Worm (Caenorhabditis elegans) whole organism, L3 larva: Measurements from ENCODE around the gene pnn-1.

Experiments used
- R02D3.7 ChIP-seq: fragments of 150-350 bp; optimal IDR thresholded peaks from 2 replicates; lab custom pipeline; 2014; ENCODE audit warnings: missing biosample characterization, missing genetic modification characterization
- ZK546.5 ChIP-seq: sonication (generic microtip); optimal IDR thresholded peaks from 2 replicates; lab custom pipeline; 2017; ENCODE audit warnings: missing biosample characterization, missing genetic modification characterization
- aly-2 ChIP-seq: fragments of 150-350 bp; optimal IDR thresholded peaks from 2 replicates; lab custom pipeline; 2014; ENCODE audit warnings: missing biosample characterization, missing genetic modification characterization
- ama-1 ChIP-seq: fragments of 150-350 bp; optimal IDR thresholded peaks from 2 replicates; lab custom pipeline; 2018
- ceh-28 ChIP-seq: fragments of 150-350 bp; optimal IDR thresholded peaks from 2 replicates; lab custom pipeline; 2014; ENCODE audit warnings: missing biosample characterization, missing genetic modification reagents, missing genetic modification characterization
- ceh-82 ChIP-seq: fragments of 150-350 bp; optimal IDR thresholded peaks from 2 replicates; lab custom pipeline; 2014; ENCODE audit warnings: missing biosample characterization, missing genetic modification characterization
- daf-12 ChIP-seq: fragments of 150-350 bp; optimal IDR thresholded peaks from 2 replicates; lab custom pipeline; 2014; ENCODE audit warnings: missing biosample characterization, missing genetic modification reagents, missing genetic modification characterization
- elt-1 ChIP-seq: fragments of 150-350 bp; optimal IDR thresholded peaks from 2 replicates; lab custom pipeline; 2014; ENCODE audit warnings: missing biosample characterization, missing genetic modification characterization
- elt-3 ChIP-seq, 3 experiments: fragments of 150-350 bp in 1 of 3; sonication (generic microtip) in 2 of 3; optimal IDR thresholded peaks; 2 replicates in 2 of 3; 4 replicates in 1 of 3; lab custom pipeline; 2014 to 2017; ENCODE audit warnings: missing biosample characterization in 3 of 3, missing genetic modification characterization in 3 of 3
- eor-1 ChIP-seq, 2 experiments: fragments of 150-350 bp; optimal IDR thresholded peaks; 2 replicates each; lab custom pipeline; 2014 to 2018; ENCODE audit warnings: missing biosample characterization in 2 of 2, missing genetic modification characterization in 2 of 2
- fkh-10 ChIP-seq: sonication (generic microtip); optimal IDR thresholded peaks from 2 replicates; lab custom pipeline; 2017; ENCODE audit warnings: missing biosample characterization, missing genetic modification reagents, missing genetic modification characterization
- fos-1 ChIP-seq: fragments of 150-350 bp; optimal IDR thresholded peaks from 2 replicates; lab custom pipeline; 2014; ENCODE audit warnings: missing biosample characterization, missing genetic modification characterization
- hmg-11 ChIP-seq: sonication (generic microtip); optimal IDR thresholded peaks from 2 replicates; lab custom pipeline; 2016; ENCODE audit warnings: missing genetic modification characterization, missing compliant biosample characterization
- jun-1 ChIP-seq: fragments of 150-350 bp; optimal IDR thresholded peaks from 2 replicates; lab custom pipeline; 2014; ENCODE audit warnings: missing biosample characterization, missing genetic modification reagents, missing genetic modification characterization
- lin-15B ChIP-seq: fragments of 150-350 bp; optimal IDR thresholded peaks from 2 replicates; lab custom pipeline; 2014; ENCODE audit warnings: missing biosample characterization, missing genetic modification characterization
- lin-39 ChIP-seq: fragments of 150-350 bp; optimal IDR thresholded peaks from 2 replicates; lab custom pipeline; 2018; ENCODE audit warnings: missing biosample characterization, missing genetic modification reagents, missing genetic modification characterization
- lsy-12 ChIP-seq: sonication (generic microtip); optimal IDR thresholded peaks from 2 replicates; lab custom pipeline; 2016; ENCODE audit warnings: mild to moderate bottlenecking, missing genetic modification characterization, missing compliant biosample characterization
- mdl-1 ChIP-seq: fragments of 150-350 bp; optimal IDR thresholded peaks from 2 replicates; lab custom pipeline; 2014; ENCODE audit warnings: missing biosample characterization, missing genetic modification characterization
- mml-1 ChIP-seq: fragments of 150-350 bp; sonication (generic microtip); optimal IDR thresholded peaks from 3 replicates; lab custom pipeline; 2014; ENCODE audit warnings: missing biosample characterization, missing genetic modification characterization
- nfya-1 ChIP-seq: sonication (generic microtip); optimal IDR thresholded peaks from 2 replicates; lab custom pipeline; 2017; ENCODE audit warnings: missing genetic modification characterization, mild to moderate bottlenecking, missing compliant biosample characterization, antibody characterized with exemption, moderate library complexity; ENCODE audit not compliant: insufficient read depth
- nhr-11 ChIP-seq: fragments of 150-350 bp; optimal IDR thresholded peaks from 2 replicates; lab custom pipeline; 2014; ENCODE audit warnings: missing biosample characterization, missing genetic modification characterization
- nhr-12 ChIP-seq: fragments of 150-350 bp; optimal IDR thresholded peaks from 2 replicates; lab custom pipeline; 2014; ENCODE audit warnings: missing biosample characterization, missing genetic modification characterization
- nhr-23 ChIP-seq: fragments of 150-350 bp; optimal IDR thresholded peaks from 2 replicates; lab custom pipeline; 2014; ENCODE audit warnings: missing biosample characterization, missing genetic modification reagents, missing genetic modification characterization
- nhr-25 ChIP-seq: sonication (generic microtip); optimal IDR thresholded peaks from 2 replicates; lab custom pipeline; 2017; ENCODE audit warnings: missing biosample characterization, missing genetic modification characterization
- nhr-28 ChIP-seq: fragments of 150-350 bp; optimal IDR thresholded peaks from 2 replicates; lab custom pipeline; 2014; ENCODE audit warnings: missing biosample characterization, missing genetic modification characterization
- nhr-67 ChIP-seq: fragments of 150-350 bp; optimal IDR thresholded peaks from 2 replicates; lab custom pipeline; 2014; ENCODE audit warnings: missing biosample characterization, missing genetic modification characterization
- nhr-76 ChIP-seq: fragments of 150-350 bp; sonication (generic microtip); optimal IDR thresholded peaks from 5 replicates; lab custom pipeline; 2014; ENCODE audit warnings: missing biosample characterization, missing genetic modification characterization
- nhr-77 ChIP-seq: fragments of 150-350 bp; optimal IDR thresholded peaks from 2 replicates; lab custom pipeline; 2014; ENCODE audit warnings: missing biosample characterization, missing genetic modification characterization
- sea-2 ChIP-seq: fragments of 150-350 bp; sonication (generic microtip); optimal IDR thresholded peaks from 4 replicates; lab custom pipeline; 2014; ENCODE audit warnings: missing biosample characterization, missing genetic modification reagents, missing genetic modification characterization
- skn-1 ChIP-seq: fragments of 150-350 bp; optimal IDR thresholded peaks from 2 replicates; lab custom pipeline; 2014; ENCODE audit warnings: missing biosample characterization, missing genetic modification characterization
- snpc-4 ChIP-seq: fragments of 150-350 bp; optimal IDR thresholded peaks from 2 replicates; lab custom pipeline; 2014; ENCODE audit warnings: missing biosample characterization, missing genetic modification characterization
- tbx-2 ChIP-seq: sonication (generic microtip); optimal IDR thresholded peaks from 2 replicates; lab custom pipeline; 2016; ENCODE audit warnings: mild to moderate bottlenecking, missing genetic modification characterization, missing compliant biosample characterization
- unc-39 ChIP-seq: sonication (generic microtip); optimal IDR thresholded peaks from 4 replicates; lab custom pipeline; 2017; ENCODE audit warnings: missing biosample characterization, missing genetic modification characterization
- unc-62 ChIP-seq: fragments of 150-350 bp; sonication (generic microtip); optimal IDR thresholded peaks from 4 replicates; lab custom pipeline; 2014; ENCODE audit warnings: missing biosample characterization, missing genetic modification reagents, missing genetic modification characterization
- ztf-11 ChIP-seq: fragments of 150-350 bp; optimal IDR thresholded peaks from 2 replicates; lab custom pipeline; 2014; ENCODE audit warnings: missing biosample characterization, missing genetic modification characterization

Gene pnn-1

DNA sequence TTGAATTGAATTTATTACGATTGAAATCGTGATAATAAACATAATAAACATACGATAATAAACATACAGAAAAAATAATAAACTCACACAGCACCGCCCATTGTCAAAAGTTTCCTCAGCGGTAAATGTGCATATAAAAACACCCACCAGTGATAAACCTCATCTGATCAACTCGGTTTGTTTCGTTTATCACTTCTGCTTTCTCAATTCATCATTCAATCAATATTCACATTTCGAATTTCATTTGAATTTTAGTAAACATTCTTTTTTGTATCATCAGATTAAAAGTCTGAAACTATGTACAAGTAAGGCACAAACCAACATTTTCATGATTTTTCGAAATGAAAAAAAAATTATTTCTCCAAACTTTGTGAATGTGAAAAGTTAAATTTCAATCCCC, 42.2 kb downstream of the pnn-1 start, which contains the start of gene try-10:
Gene try-10 (minus strand): TSS at position 101 of the 400 bp plus-strand sequence.
- TF ChIP-seq unc-39 (no peak), mml-1 (tag; lab: Kevin White, UChicago) (no peak), ama-1 (lab: Kevin White, UChicago) (no peak), lin-39 (no peak), ZK546.5 (no peak), ceh-28 (tag; lab: Kevin White, UChicago) (no peak), elt-1 (tag; lab: Kevin White, UChicago) (no peak), sea-2 (GFP tag; lab: Kevin White, UChicago) (no peak)

ce11 chrV:13013844-13014243, 42.9 kb downstream of the pnn-1 start, which contains the start of gene F15B9.6:
F15B9.6 (plus strand) TSS chrV:13014144.
- TF ChIP-seq lin-15B (tag; lab: Kevin White, UChicago) (no peak), unc-62 (GFP tag; lab: Kevin White, UChicago) (no peak), lin-39 (no peak), nhr-67 (tag; lab: Kevin White, UChicago) (no peak), elt-3 (tag; optimal IDR thresholded peaks at IDR 0.05; lab: Kevin White, UChicago) (no peak), fos-1 (tag; lab: Kevin White, UChicago) (no peak), skn-1 (no peak), ZK546.5 (no peak), nfya-1 (tag; lab: Kevin White, UChicago) (no peak), nhr-25 (no peak), ceh-28 (tag; lab: Kevin White, UChicago) (no peak), nhr-28 (tag; lab: Kevin White, UChicago) (no peak), snpc-4 (tag; lab: Kevin White, UChicago) (no peak)

ce11 chrV:13018233-13018632, 47.3 kb downstream of the pnn-1 start:
- TF ChIP-seq elt-1 (tag; lab: Kevin White, UChicago) = no peak
- no peak for TF ChIP-seq aly-2 (tag; lab: Kevin White, UChicago)
- TF ChIP-seq ceh-82 = no peak
- TF ChIP-seq nhr-76 = no peak
- no peak for TF ChIP-seq snpc-4 (tag; lab: Kevin White, UChicago)
- TF ChIP-seq daf-12 (tag; lab: Kevin White, UChicago) = no peak
- TF ChIP-seq, all 47 proteins: peak for 0

DNA sequence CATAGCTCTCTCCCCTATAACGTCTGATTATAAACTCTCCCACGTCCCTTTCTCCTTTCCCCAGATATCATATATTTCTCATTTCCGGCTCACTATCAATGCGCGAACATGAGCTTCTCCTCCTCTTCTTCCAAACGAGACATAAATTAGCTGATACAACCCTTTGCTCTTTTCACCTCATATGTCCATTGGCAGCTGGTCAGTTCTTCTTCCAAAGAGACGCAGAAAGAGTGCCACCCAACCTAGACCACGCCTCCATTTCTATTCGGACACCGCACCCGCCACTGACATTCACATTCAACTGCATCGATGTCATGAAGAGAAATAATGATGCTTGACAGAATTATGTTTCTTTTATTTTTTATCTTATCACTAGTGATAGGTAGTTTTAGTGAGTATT, 47.9 kb downstream of the pnn-1 start, which contains the start of gene fmi-1:
Gene fmi-1 (plus strand): TSS at position 301 of the 400 bp plus-strand sequence.
- TF ChIP-seq unc-62 (GFP tag; lab: Kevin White, UChicago) = no peak
- TF ChIP-seq mdl-1 = no peak
- TF ChIP-seq ceh-82 = no peak
- no peak for TF ChIP-seq skn-1

DNA sequence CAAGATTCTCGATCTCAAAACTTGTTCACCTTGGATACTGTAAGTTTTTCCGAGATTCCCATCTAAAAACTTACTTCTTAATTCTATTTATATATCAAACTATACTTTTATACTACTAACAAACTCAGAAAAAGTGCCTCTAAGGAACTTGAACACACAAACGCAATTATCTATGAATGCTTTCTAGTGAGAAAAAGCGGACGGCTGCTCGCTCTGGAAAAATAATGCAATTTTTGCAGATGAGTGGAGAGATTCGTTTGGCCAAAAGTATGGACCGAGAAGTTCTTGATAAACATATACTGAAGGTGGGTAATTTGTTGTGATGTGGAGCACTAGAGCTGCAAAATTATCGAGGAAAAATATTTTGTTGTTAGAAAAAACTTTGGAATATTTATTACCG, 49.1 kb downstream of the pnn-1 start:
- TF ChIP-seq skn-1 = no peak
- TF ChIP-seq R02D3.7 (tag; lab: Kevin White, UChicago) = no peak
- no peak for TF ChIP-seq unc-62 (GFP tag; lab: Kevin White, UChicago)
- TF ChIP-seq lsy-12 (tag; lab: Kevin White, UChicago) = no peak
- TF ChIP-seq snpc-4 (tag; lab: Kevin White, UChicago) = no peak
- TF ChIP-seq tbx-2 (tag; lab: Kevin White, UChicago) = no peak
- TF ChIP-seq fkh-10 (GFP tag; lab: Kevin White, UChicago) = no peak
- TF ChIP-seq aly-2 (tag; lab: Kevin White, UChicago) = no peak
- TF ChIP-seq, all 47 proteins: peak for 0

DNA sequence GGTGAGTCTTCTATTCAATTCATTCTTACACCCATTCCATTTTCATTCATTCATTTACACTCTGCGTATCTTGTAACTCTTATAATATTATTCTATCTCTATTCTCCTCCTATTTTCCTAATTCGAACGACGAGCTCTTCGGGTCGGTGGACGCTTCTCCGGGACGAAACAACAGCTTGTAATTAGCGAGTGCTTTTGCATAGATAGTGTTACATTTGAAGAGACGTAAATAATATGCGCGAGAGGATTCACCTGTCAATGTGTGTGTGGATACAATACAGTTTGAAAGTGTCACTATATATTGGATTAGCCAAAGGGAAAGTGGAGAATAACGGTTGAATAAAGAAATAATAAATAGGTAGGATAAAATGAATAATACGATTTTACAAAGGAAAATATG, 49.7 kb downstream of the pnn-1 start:
- TF ChIP-seq jun-1 (tag; lab: Kevin White, UChicago) (no peak), fos-1 (tag; lab: Kevin White, UChicago) (no peak), nhr-77 (tag; lab: Kevin White, UChicago) (no peak), lsy-12 (tag; lab: Kevin White, UChicago) (no peak), aly-2 (tag; lab: Kevin White, UChicago) (no peak), tbx-2 (tag; lab: Kevin White, UChicago) (no peak), ceh-82 (no peak), nhr-11 (tag; lab: Kevin White, UChicago) (no peak), hmg-11 (tag; lab: Kevin White, UChicago) (no peak), unc-39 (no peak), nhr-28 (tag; lab: Kevin White, UChicago) (no peak), nhr-76 (no peak), sea-2 (GFP tag; lab: Kevin White, UChicago) (no peak), ztf-11 (tag; lab: Kevin White, UChicago) (no peak), nhr-12 (tag; lab: Kevin White, UChicago) (no peak), R02D3.7 (tag; lab: Kevin White, UChicago) (no peak), nhr-23 (tag; lab: Kevin White, UChicago) (no peak), mdl-1 (no peak), eor-1 (tag; optimal IDR thresholded peaks at IDR 0.05; lab: Kevin White, UChicago) (no peak)
